Worm (Caenorhabditis elegans): Measurements from ENCODE around the gene fbxb-108.

Gene fbxb-108

ce11 chrII:2762108-2762507 is 2.7 kb upstream of the fbxb-108 start, which contains the start of gene fbxb-106:
TSS of gene fbxb-106 (plus strand) at chrII:2762408.
- no peak for TF ChIP-seq K11D2.4 (GFP tag; IDR thresholded peaks at IDR 0.05)
- TF ChIP-seq lin-26 (GFP tag; IDR thresholded peaks at IDR 0.05) = no peak
- no peak for TF ChIP-seq hlh-12 (tag; optimal IDR thresholded peaks at IDR 0.05)
- no peak for TF ChIP-seq nhr-90 (tag; optimal IDR thresholded peaks at IDR 0.05)
- no peak for TF ChIP-seq sdz-38 (tag; optimal IDR thresholded peaks at IDR 0.05)
- no peak for TF ChIP-seq Y53G8AR.9 (GFP tag; conservative IDR thresholded peaks at IDR 0.05)
- no peak for TF ChIP-seq aptf-3 (GFP tag; IDR thresholded peaks at IDR 0.05)
- no peak for TF ChIP-seq cebp-1 (GFP tag; IDR thresholded peaks at IDR 0.05)
- no peak for TF ChIP-seq cebp-1 (tag; optimal IDR thresholded peaks at IDR 0.05)
- TF ChIP-seq ztf-6 (GFP tag; IDR thresholded peaks at IDR 0.05) = no peak
- no peak for TF ChIP-seq sptf-2 (GFP tag; optimal IDR thresholded peaks at IDR 0.05)

ce11 chrII:2766331-2766730 is 1.6 kb downstream of the fbxb-108 start, which contains the start of gene F08D12.15:
TSS of gene F08D12.15 (plus strand) at chrII:2766631.
- TF ChIP-seq egl-44 (GFP tag; IDR thresholded peaks at IDR 0.05) (no peak), lin-40 (tag; optimal IDR thresholded peaks at IDR 0.05) (no peak), somi-1 (GFP tag; optimal IDR thresholded peaks at IDR 0.05) (no peak), F22D6.2 (tag; optimal IDR thresholded peaks at IDR 0.05) (no peak), lir-1 (GFP tag; conservative IDR thresholded peaks at IDR 0.05) (no peak), lin-35 (GFP tag; optimal IDR thresholded peaks at IDR 0.05) (no peak), lin-54 (GFP tag; optimal IDR thresholded peaks at IDR 0.05) (no peak), ztf-28 (GFP tag; IDR thresholded peaks at IDR 0.05) (no peak), K11D2.4 (GFP tag; IDR thresholded peaks at IDR 0.05) (no peak), aptf-2 (GFP tag; conservative IDR thresholded peaks at IDR 0.05) (no peak), Y56A3A.18 (GFP tag; IDR thresholded peaks at IDR 0.05) (no peak), nhr-80 (tag; optimal IDR thresholded peaks at IDR 0.05) (no peak), ceh-27 (GFP tag; optimal IDR thresholded peaks at IDR 0.05) (no peak), F39B2.1 (GFP tag; IDR thresholded peaks at IDR 0.05) (no peak), nfya-1 (tag; optimal IDR thresholded peaks at IDR 0.05; ENCODE audit: borderline replicate concordance, insufficient read depth) (no peak), ceh-40 (GFP tag; IDR thresholded peaks at IDR 0.05) (no peak)

- TF ChIP-seq gei-17 (GFP tag; optimal IDR thresholded peaks at IDR 0.05) (no peak), tlf-1 (GFP tag; optimal IDR thresholded peaks at IDR 0.05) (no peak), akir-1 (GFP tag; optimal IDR thresholded peaks at IDR 0.05) (no peak), die-1 (tag; optimal IDR thresholded peaks at IDR 0.05) (no peak), bed-1 (GFP tag; IDR thresholded peaks at IDR 0.05) (no peak), mel-28 (tag; optimal IDR thresholded peaks at IDR 0.05; ENCODE audit: borderline replicate concordance) (no peak), T26A5.8 (tag; optimal IDR thresholded peaks at IDR 0.05) (no peak), lir-1 (GFP tag; conservative IDR thresholded peaks at IDR 0.05) (no peak), ztf-22 (GFP tag; optimal IDR thresholded peaks at IDR 0.05) (no peak), attf-5 (GFP tag; optimal IDR thresholded peaks at IDR 0.05) (no peak), snpc-1.3 (tag; optimal IDR thresholded peaks at IDR 0.05; ENCODE audit: insufficient read depth) (no peak), nfya-2 (GFP tag; IDR thresholded peaks at IDR 0.05) (no peak), snpc-4 (GFP tag; optimal IDR thresholded peaks at IDR 0.05) (no peak), snpc-4 (tag; optimal IDR thresholded peaks at IDR 0.05) (no peak), Y53F4B.3 (GFP tag; IDR thresholded peaks at IDR 0.05) (no peak)
These were observed 4.3 kb downstream of the fbxb-108 start, which contains the start of gene F08D12.7 for ce11 chrII:2769021-2769420. TSS of gene F08D12.7 (minus strand) at chrII:2769121.

Measured in whole organism, young adult.